Fruit fly (Drosophila melanogaster) whole organism, prepupa: Measurements from ENCODE around the gene CG6961.

Experiments used
- Blimp-1 ChIP-seq: fragments of 200-800 bp; sonication (Bioruptor generic); optimal IDR thresholded peaks from 3 replicates; lab custom pipeline; 2017; ENCODE audit warnings: missing biosample characterization, missing genetic modification characterization, mild to moderate bottlenecking, moderate library complexity, missing genetic modification reagents
- CG11294 ChIP-seq: fragments of 200-800 bp; sonication (Bioruptor generic); IDR thresholded peaks from 2 replicates; pipeline ENCODE4 v1.3.6; 2022; ENCODE audit warnings: missing biosample characterization, missing genetic modification characterization
- CG11902 ChIP-seq: fragments of 200-800 bp; sonication (Bioruptor generic); optimal IDR thresholded peaks from 3 replicates; lab custom pipeline; 2016; ENCODE audit warnings: missing biosample characterization, missing genetic modification characterization
- CG1621 ChIP-seq: fragments of 200-800 bp; sonication (Bioruptor generic); optimal IDR thresholded peaks from 3 replicates; lab custom pipeline; 2018; ENCODE audit warnings: missing biosample characterization, mild to moderate bottlenecking, missing genetic modification characterization
- CG3032 ChIP-seq: fragments of 200-800 bp; optimal IDR thresholded peaks from 2 replicates; lab custom pipeline; 2019; ENCODE audit warnings: missing biosample characterization, mild to moderate bottlenecking, missing genetic modification characterization, moderate library complexity
- CG31627 ChIP-seq: fragments of 200-800 bp; sonication (Bioruptor generic); optimal IDR thresholded peaks from 3 replicates; lab custom pipeline; 2016; ENCODE audit warnings: missing biosample characterization, missing genetic modification characterization
- CG32006 ChIP-seq: fragments of 200-800 bp; sonication (Bioruptor generic); optimal IDR thresholded peaks from 3 replicates; lab custom pipeline; 2017; ENCODE audit warnings: missing biosample characterization, mild to moderate bottlenecking, missing genetic modification characterization
- CG34406 ChIP-seq: fragments of 200-800 bp; sonication (Bioruptor generic); optimal IDR thresholded peaks from 3 replicates; lab custom pipeline; 2016; ENCODE audit warnings: missing biosample characterization, missing genetic modification characterization
- CG3919 ChIP-seq: fragments of 200-800 bp; sonication (Bioruptor generic); optimal IDR thresholded peaks from 3 replicates; lab custom pipeline; 2016; ENCODE audit warnings: missing biosample characterization, missing genetic modification characterization
- CG4318 ChIP-seq: fragments of 200-800 bp; sonication (Bioruptor generic); optimal IDR thresholded peaks from 3 replicates; lab custom pipeline; 2017; ENCODE audit warnings: missing biosample characterization, mild to moderate bottlenecking, missing genetic modification characterization
- CG6163 ChIP-seq: fragments of 200-800 bp; sonication (Bioruptor generic); IDR thresholded peaks from 3 replicates; pipeline ENCODE4 v1.3.6; 2022; ENCODE audit warnings: missing biosample characterization, missing genetic modification characterization
- CG6276 ChIP-seq: fragments of 200-800 bp; sonication (Bioruptor generic); optimal IDR thresholded peaks from 2 replicates; lab custom pipeline; 2017; ENCODE audit warnings: missing biosample characterization, mild to moderate bottlenecking, missing genetic modification characterization
- CG6792 ChIP-seq: fragments of 200-800 bp; sonication (Bioruptor generic); optimal IDR thresholded peaks from 3 replicates; lab custom pipeline; 2016; ENCODE audit warnings: missing biosample characterization, missing genetic modification characterization
- CG6808 ChIP-seq: fragments of 200-800 bp; sonication (Bioruptor generic); optimal IDR thresholded peaks from 3 replicates; lab custom pipeline; 2017; ENCODE audit warnings: missing biosample characterization, missing genetic modification characterization, mild to moderate bottlenecking, moderate library complexity, missing genetic modification reagents
- CG7368 ChIP-seq: fragments of 200-800 bp; sonication (Bioruptor generic); optimal IDR thresholded peaks from 3 replicates; lab custom pipeline; 2016; ENCODE audit warnings: missing biosample characterization, missing genetic modification characterization
- CG8319 ChIP-seq: fragments of 200-800 bp; sonication (Bioruptor generic); optimal IDR thresholded peaks from 3 replicates; lab custom pipeline; 2016; ENCODE audit warnings: missing biosample characterization, missing genetic modification characterization
- CG8632 ChIP-seq: fragments of 200-800 bp; sonication (Bioruptor generic); optimal IDR thresholded peaks from 3 replicates; lab custom pipeline; 2016; ENCODE audit warnings: missing biosample characterization, missing genetic modification characterization
- CG9139 ChIP-seq: fragments of 200-800 bp; sonication (Bioruptor generic); optimal IDR thresholded peaks from 3 replicates; lab custom pipeline; 2017; ENCODE audit warnings: missing biosample characterization, mild to moderate bottlenecking, missing genetic modification characterization
- Eip75B ChIP-seq: fragments of 200-800 bp; sonication (Bioruptor generic); optimal IDR thresholded peaks from 3 replicates; lab custom pipeline; 2016; ENCODE audit warnings: missing biosample characterization, missing genetic modification characterization
- Eip78C ChIP-seq: fragments of 200-800 bp; sonication (Bioruptor generic); peaks from one replicate; lab custom pipeline; 2016; ENCODE audit warnings: missing biosample characterization, missing genetic modification characterization
- Eip93F ChIP-seq: fragments of 200-800 bp; sonication (Bioruptor generic); optimal IDR thresholded peaks from 2 replicates; lab custom pipeline; 2016; ENCODE audit warnings: missing biosample characterization, mild to moderate bottlenecking, missing genetic modification characterization
- Ets21C ChIP-seq: fragments of 200-800 bp; sonication (Bioruptor generic); optimal IDR thresholded peaks from 3 replicates; lab custom pipeline; 2016; ENCODE audit warnings: missing biosample characterization, missing genetic modification characterization
- Hr38 ChIP-seq: sonication (Bioruptor generic); optimal IDR thresholded peaks from 2 replicates; lab custom pipeline; 2016; ENCODE audit warnings: missing biosample characterization, missing genetic modification characterization
- Hr39 ChIP-seq: fragments of 200-800 bp; sonication (Bioruptor generic); optimal IDR thresholded peaks from 2 replicates; lab custom pipeline; 2016; ENCODE audit warnings: missing biosample characterization, missing genetic modification characterization
- Hr4 ChIP-seq: fragments of 200-800 bp; sonication (Bioruptor generic); optimal IDR thresholded peaks from 3 replicates; lab custom pipeline; 2016; ENCODE audit warnings: missing biosample characterization, missing genetic modification characterization
- OdsH ChIP-seq: fragments of 200-800 bp; sonication (Bioruptor generic); optimal IDR thresholded peaks from 3 replicates; lab custom pipeline; 2016; ENCODE audit warnings: missing biosample characterization, missing genetic modification characterization
- Sox14 ChIP-seq: fragments of 200-800 bp; sonication (Bioruptor generic); optimal IDR thresholded peaks from 3 replicates; lab custom pipeline; 2016; ENCODE audit warnings: missing biosample characterization, missing genetic modification characterization
- Sox15 ChIP-seq: fragments of 200-800 bp; sonication (Bioruptor generic); optimal IDR thresholded peaks from 3 replicates; lab custom pipeline; 2016; ENCODE audit warnings: missing biosample characterization, missing genetic modification characterization
- cyc ChIP-seq: fragments of 200-800 bp; sonication (Bioruptor generic); optimal IDR thresholded peaks from 3 replicates; lab custom pipeline; 2016; ENCODE audit warnings: missing biosample characterization, missing genetic modification characterization
- dsx ChIP-seq: fragments of 200-800 bp; optimal IDR thresholded peaks from 3 replicates; lab custom pipeline; 2019; ENCODE audit warnings: missing biosample characterization, mild to moderate bottlenecking, missing genetic modification characterization, moderate library complexity; ENCODE audit not compliant: poor library complexity, severe bottlenecking
- esn ChIP-seq: fragments of 200-800 bp; sonication (Bioruptor generic); optimal IDR thresholded peaks from 2 replicates; lab custom pipeline; 2016; ENCODE audit warnings: missing biosample characterization, mild to moderate bottlenecking, missing genetic modification characterization, moderate library complexity
- fd85E ChIP-seq: fragments of 200-800 bp; sonication (Bioruptor generic); optimal IDR thresholded peaks from 3 replicates; lab custom pipeline; 2016; ENCODE audit warnings: missing biosample characterization, missing genetic modification characterization
- fkh ChIP-seq: fragments of 200-800 bp; sonication (Bioruptor generic); optimal IDR thresholded peaks from 3 replicates; lab custom pipeline; 2017; ENCODE audit warnings: missing biosample characterization, mild to moderate bottlenecking, missing genetic modification characterization, moderate library complexity
- pdm3 ChIP-seq: fragments of 200-800 bp; sonication (Bioruptor generic); optimal IDR thresholded peaks from 3 replicates; lab custom pipeline; 2016; ENCODE audit warnings: missing biosample characterization, missing genetic modification characterization
- spab ChIP-seq: fragments of 200-800 bp; sonication (Bioruptor generic); optimal IDR thresholded peaks from 2 replicates; lab custom pipeline; 2017; ENCODE audit warnings: missing biosample characterization, mild to moderate bottlenecking, missing genetic modification characterization, missing genetic modification reagents
- svp ChIP-seq: fragments of 200-800 bp; sonication (Bioruptor generic); peaks from one replicate; lab custom pipeline; 2016; ENCODE audit warnings: missing biosample characterization, missing genetic modification characterization
- topi ChIP-seq: fragments of 200-800 bp; sonication (Bioruptor generic); optimal IDR thresholded peaks from 3 replicates; lab custom pipeline; 2016; ENCODE audit warnings: missing biosample characterization, missing genetic modification characterization
- vri ChIP-seq: fragments of 200-800 bp; sonication (Bioruptor generic); optimal IDR thresholded peaks from 3 replicates; lab custom pipeline; 2016; ENCODE audit warnings: missing biosample characterization, mild to moderate bottlenecking, missing genetic modification characterization

The CG6961 gene

dm6 chrX:18789353-18790210, 1.6 kb upstream of the CG6961 start (continued):
- TF ChIP-seq Eip75B (GFP tag; lab: Kevin White, UChicago) = peak; percentile 78
- peak; percentile 67 for TF ChIP-seq CG4318
- TF ChIP-seq CG11294 (GFP tag; lab: Robert Waterston, UW) = no peak
- TF ChIP-seq fkh (GFP tag; lab: Kevin White, UChicago) = peak; percentile 23
- no peak for TF ChIP-seq Eip93F (GFP tag; lab: Kevin White, UChicago)
- TF ChIP-seq vri (GFP tag; lab: Kevin White, UChicago) = no peak
- no peak for TF ChIP-seq Hr38
- TF ChIP-seq Hr4 = peak; percentile 74
- TF ChIP-seq CG11902 = peak; percentile 8
- TF ChIP-seq CG1621 (tag; lab: Kevin White, UChicago) = no peak
- peak; percentile 67 for TF ChIP-seq Hr39
- TF ChIP-seq, all 60 proteins: peak for 48

dm6 chrX:18783417-18784123, 4.4 kb downstream of the CG6961 start, which contains the start of gene CG18259:
CG18259 (minus strand) TSS chrX:18783494.
- TF ChIP-seq Hr38 (no peak), svp (peak; percentile 67), Eip78C (peak; percentile 47), CG31627 (peak; percentile 9), CG3919 (GFP tag; lab: Kevin White, UChicago) (no peak), pdm3 (GFP tag; lab: Kevin White, UChicago) (peak; percentile 2), Sox14 (GFP tag; lab: Kevin White, UChicago) (peak; percentile 32), esn (GFP tag; lab: Kevin White, UChicago) (no peak)

DNA sequence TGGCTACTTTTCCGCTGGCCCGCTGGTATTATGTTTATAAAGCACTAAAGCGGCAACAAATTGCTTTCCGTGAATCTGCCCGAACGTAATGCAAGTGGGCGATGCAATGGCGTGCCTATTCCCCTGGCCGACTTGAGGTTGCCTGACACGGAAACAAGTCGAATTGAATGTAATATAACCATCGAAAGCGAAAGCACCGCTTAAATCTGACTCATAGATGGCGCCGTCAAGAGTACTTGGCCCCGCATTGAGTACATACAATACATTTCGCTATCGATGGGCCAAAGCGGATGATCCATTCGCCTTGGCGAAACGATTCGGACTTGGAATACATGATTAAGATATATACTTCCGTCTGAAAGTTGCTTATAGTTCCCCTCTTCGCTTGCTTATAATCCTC, 7.8 kb downstream of the CG6961 start:
- TF ChIP-seq Eip78C = peak; percentile 33
- TF ChIP-seq CG7368 (GFP tag; lab: Kevin White, UChicago) = no peak
- TF ChIP-seq CG4318 = no peak
- peak; percentile 71 for TF ChIP-seq Blimp-1 (GFP tag; lab: Kevin White, UChicago)
- no peak for TF ChIP-seq CG3919 (GFP tag; lab: Kevin White, UChicago)
- TF ChIP-seq Sox15 (GFP tag; lab: Kevin White, UChicago) = no peak
- no peak for TF ChIP-seq CG9139 (GFP tag; lab: Kevin White, UChicago)

DNA sequence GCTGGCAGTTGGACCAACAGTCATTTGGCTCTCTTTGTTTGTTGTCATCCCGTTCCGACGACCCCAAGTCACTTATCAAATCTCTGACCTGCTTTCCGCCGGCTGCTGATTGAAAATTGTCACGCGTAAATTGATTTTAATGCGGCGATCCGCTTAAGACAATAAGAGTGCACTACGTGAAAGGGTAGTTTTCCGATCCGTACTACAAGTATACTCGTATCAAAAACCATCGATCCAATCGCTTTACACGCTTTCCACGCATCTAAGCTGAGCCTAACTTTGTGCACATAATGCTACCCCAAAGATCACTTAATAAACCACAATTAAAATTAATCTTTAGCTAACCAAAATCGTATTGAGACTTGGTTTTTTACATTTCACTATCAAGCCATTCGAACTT, 8.3 kb downstream of the CG6961 start:
- peak; percentile 87 for TF ChIP-seq svp
- TF ChIP-seq fd85E = no peak
- no peak for TF ChIP-seq Hr4

- TF ChIP-seq topi (GFP tag; lab: Kevin White, UChicago) = peak; percentile 31
- TF ChIP-seq CG34406 (GFP tag; lab: Kevin White, UChicago) = peak; percentile 32
- peak; percentile 49 for TF ChIP-seq CG8632 (GFP tag; lab: Kevin White, UChicago)
- no peak for TF ChIP-seq CG32006
- no peak for TF ChIP-seq CG3032 (tag; lab: Kevin White, UChicago)
- TF ChIP-seq pdm3 (GFP tag; lab: Kevin White, UChicago) = peak; percentile 35
- peak; percentile 49 for TF ChIP-seq cyc
- TF ChIP-seq Ets21C = peak; percentile 38
- TF ChIP-seq CG1621 (tag; lab: Kevin White, UChicago) = peak; percentile 78
- TF ChIP-seq CG8319 (GFP tag; lab: Kevin White, UChicago) = no peak
- TF ChIP-seq OdsH (GFP tag; lab: Kevin White, UChicago) = peak; percentile 41
- TF ChIP-seq svp = peak; percentile 90
- TF ChIP-seq CG11902 = peak; percentile 20
- TF ChIP-seq dsx (GFP tag; lab: Kevin White, UChicago) = no peak
- TF ChIP-seq CG6163 = peak; percentile 65; the same call in 2 of the 3 replicates
- TF ChIP-seq CG6276 (GFP tag; lab: Kevin White, UChicago) = no peak
- no peak for TF ChIP-seq spab (GFP tag; lab: Kevin White, UChicago)
- peak; percentile 9 for TF ChIP-seq CG3919 (GFP tag; lab: Kevin White, UChicago)
- peak; percentile 50 for TF ChIP-seq CG6792 (GFP tag; lab: Kevin White, UChicago)
- peak; percentile 55 for TF ChIP-seq CG6808 (GFP tag; lab: Kevin White, UChicago)
- no peak for TF ChIP-seq CG4318
Measured at dm6 chrX:18776976-18777925, 10.8 kb downstream of the CG6961 start.
